Worm (Caenorhabditis elegans): ENCODE results near the gene F19G12.4.
A peak's percentile ranks its signal among the peaks of the same experiment; 100 is the strongest.
"Not testable (repeated sequence)": the region's sequence is repeated elsewhere in the genome, so short reads cannot be mapped to it uniquely, and the experiment has no call there.

F19G12.4 gene

ce11 chrX:1416776-1417354 is at the start of gene F19G12.4, which contains the start of gene F19G12.8:
F19G12.4 (plus strand) TSS chrX:1417304.
F19G12.8 (plus strand) TSS chrX:1417320.
- TF ChIP-seq ceh-22 (tag; optimal IDR thresholded peaks at IDR 0.05) (no peak), elt-2 (tag; optimal IDR thresholded peaks at IDR 0.05) (no peak), F13H6.1 (tag; optimal IDR thresholded peaks at IDR 0.05) (no peak), ceh-18 (tag; optimal IDR thresholded peaks at IDR 0.05) (no peak), nfya-1 (tag; optimal IDR thresholded peaks at IDR 0.05) (no peak), ama-1 (optimal IDR thresholded peaks at IDR 0.05) (no peak), madf-2 (tag; optimal IDR thresholded peaks at IDR 0.05) (no peak), fkh-10 (GFP tag; optimal IDR thresholded peaks at IDR 0.05) (no peak), sdc-2 (tag; optimal IDR thresholded peaks at IDR 0.05) (no peak)

ce11 chrX:1367416-1367815 is 49.7 kb upstream of the F19G12.4 start, which contains the start of gene dgn-2:
dgn-2 (minus strand) TSS chrX:1367516.
- TF ChIP-seq pha-2 (tag; optimal IDR thresholded peaks at IDR 0.05): no peak
- no peak for TF ChIP-seq pqm-1 (tag; optimal IDR thresholded peaks at IDR 0.05)
- TF ChIP-seq eyg-1 (tag; optimal IDR thresholded peaks at IDR 0.05): no peak
- no peak for TF ChIP-seq pha-4 (tag; optimal IDR thresholded peaks at IDR 0.05)

- TF ChIP-seq sdc-2 (tag; optimal IDR thresholded peaks at IDR 0.05) (peak; percentile 95), ahr-1 (tag; optimal IDR thresholded peaks at IDR 0.05) (no peak), sox-2 (GFP tag; IDR thresholded peaks at IDR 0.05) (no peak)
Observed at ce11 chrX:1370736-1371281, 46.3 kb upstream of the F19G12.4 start, which contains the start of gene F56C3.7. F56C3.7 (minus strand) TSS chrX:1370786.

- TF ChIP-seq elt-2 (tag; optimal IDR thresholded peaks at IDR 0.05): peak; percentile 27
- no peak for TF ChIP-seq ceh-34 (tag; optimal IDR thresholded peaks at IDR 0.05)
Observed at ce11 chrX:1371688-1372087, 45.4 kb upstream of the F19G12.4 start, which contains the start of gene fbxa-190. fbxa-190 (plus strand) TSS chrX:1372012.

- no peak for TF ChIP-seq lim-6 (tag; optimal IDR thresholded peaks at IDR 0.05)
Observed at ce11 chrX:1372464-1372863, 44.6 kb upstream of the F19G12.4 start.

- TF ChIP-seq unc-3 (GFP tag; conservative IDR thresholded peaks at IDR 0.05): peak; percentile 21; the same call in 1 of the 2 replicates
- TF ChIP-seq unc-3 (tag; optimal IDR thresholded peaks at IDR 0.05): not testable (repeated sequence)
Observed at ce11 chrX:1375071-1375470, 42.0 kb upstream of the F19G12.4 start.

ce11 chrX:1379391-1379790 is 37.7 kb upstream of the F19G12.4 start:
- peak; percentile 61 for TF ChIP-seq hlh-15 (tag; optimal IDR thresholded peaks at IDR 0.05)
- TF ChIP-seq fkh-10 (GFP tag; optimal IDR thresholded peaks at IDR 0.05): peak; percentile 16
- TF ChIP-seq pax-1 (tag; optimal IDR thresholded peaks at IDR 0.05): no peak
- no peak for TF ChIP-seq pha-4 (tag; optimal IDR thresholded peaks at IDR 0.05)
- peak; percentile 56 for TF ChIP-seq ahr-1 (tag; optimal IDR thresholded peaks at IDR 0.05)
- peak; percentile 56 for TF ChIP-seq hlh-8 (tag; optimal IDR thresholded peaks at IDR 0.05)
- TF ChIP-seq ceh-6 (GFP tag; optimal IDR thresholded peaks at IDR 0.05): peak; percentile 90
- TF ChIP-seq ceh-2 (tag; optimal IDR thresholded peaks at IDR 0.05): peak; percentile 68
- TF ChIP-seq ceh-18 (tag; optimal IDR thresholded peaks at IDR 0.05): peak; percentile 76
- TF ChIP-seq pag-3 (tag; optimal IDR thresholded peaks at IDR 0.05; ENCODE audit: borderline replicate concordance): peak; percentile 29
- no peak for TF ChIP-seq pros-1 (tag; optimal IDR thresholded peaks at IDR 0.05)
- no peak for TF ChIP-seq ceh-22 (tag; optimal IDR thresholded peaks at IDR 0.05)
- TF ChIP-seq madf-2 (tag; optimal IDR thresholded peaks at IDR 0.05): peak; percentile 82
- TF ChIP-seq fkh-6 (tag; optimal IDR thresholded peaks at IDR 0.05): peak; percentile 78
- TF ChIP-seq ceh-45 (GFP tag; IDR thresholded peaks at IDR 0.05): peak; percentile 72
- peak; percentile 77 for TF ChIP-seq unc-86 (tag; optimal IDR thresholded peaks at IDR 0.05)
- peak; percentile 17 for TF ChIP-seq ceh-30 (tag; optimal IDR thresholded peaks at IDR 0.05)
- TF ChIP-seq K02D7.2 (tag; optimal IDR thresholded peaks at IDR 0.05): peak; percentile 77
- peak; percentile 57 for TF ChIP-seq ceh-14 (tag; optimal IDR thresholded peaks at IDR 0.05)
- TF ChIP-seq unc-3 (GFP tag; conservative IDR thresholded peaks at IDR 0.05): peak; percentile 89
- peak; percentile 38 for TF ChIP-seq unc-3 (tag; optimal IDR thresholded peaks at IDR 0.05)
- TF ChIP-seq sox-2 (GFP tag; IDR thresholded peaks at IDR 0.05): peak; percentile 57; the same call in 1 of the 2 replicates
- TF ChIP-seq mec-3 (tag; optimal IDR thresholded peaks at IDR 0.05; ENCODE audit: borderline replicate concordance): no peak
- TF ChIP-seq C08G9.2 (tag; optimal IDR thresholded peaks at IDR 0.05): peak; percentile 82
- TF ChIP-seq unc-55 (GFP tag; optimal IDR thresholded peaks at IDR 0.05): no peak
- peak; percentile 34 for TF ChIP-seq hlh-30 (tag; optimal IDR thresholded peaks at IDR 0.05; ENCODE audit: insufficient read depth)
- peak; percentile 1 for TF ChIP-seq odd-2 (tag; optimal IDR thresholded peaks at IDR 0.05)
- no peak for TF ChIP-seq ceh-24 (tag; optimal IDR thresholded peaks at IDR 0.05)
